Worm (Caenorhabditis elegans) whole organism, midembryonic: ENCODE data around the gene srw-61.

ENCODE experiments used
- T22C8.4 ChIP-seq: fragments of 200-800 bp; sonication (Bioruptor generic); IDR thresholded peaks from 2 replicates; pipeline ENCODE4 v1.3.6; 2022; ENCODE audit warnings: missing genetic modification characterization, missing compliant biosample characterization
- cog-1 ChIP-seq: sonication (generic microtip); optimal IDR thresholded peaks from 2 replicates; lab custom pipeline; 2016; ENCODE audit warnings: missing genetic modification characterization, missing compliant biosample characterization
- flt-1 ChIP-seq: fragments of 200-800 bp; sonication (Bioruptor generic); IDR thresholded peaks from 2 replicates; pipeline ENCODE4 v1.3.6; 2022; ENCODE audit warnings: missing genetic modification characterization, missing compliant biosample characterization
- klf-2 ChIP-seq: fragments of 200-800 bp; sonication (Bioruptor generic); conservative IDR thresholded peaks from 2 replicates; pipeline ENCODE4 v1.3.6; 2022; ENCODE audit warnings: missing genetic modification reagents, missing genetic modification characterization, missing compliant biosample characterization
- med-1 ChIP-seq: sonication (generic microtip); optimal IDR thresholded peaks from 2 replicates; lab custom pipeline; 2017; ENCODE audit warnings: missing genetic modification characterization, mild to moderate bottlenecking, missing compliant biosample characterization, antibody characterized with exemption, missing genetic modification reagents; ENCODE audit not compliant: insufficient read depth
- ref-1 ChIP-seq: fragments of 200-800 bp; sonication (Bioruptor generic); conservative IDR thresholded peaks from 2 replicates; pipeline ENCODE4 v1.3.6; 2022; ENCODE audit warnings: missing genetic modification reagents, missing genetic modification characterization, missing compliant biosample characterization
- tab-1 ChIP-seq: fragments of 200-800 bp; sonication (Bioruptor generic); IDR thresholded peaks from 2 replicates; pipeline ENCODE4 v1.3.6; 2022; ENCODE audit warnings: missing genetic modification characterization, missing compliant biosample characterization
- ztf-29 ChIP-seq: fragments of 200-800 bp; sonication (Bioruptor generic); IDR thresholded peaks from 2 replicates; pipeline ENCODE4 v1.3.6; 2022; ENCODE audit warnings: missing genetic modification reagents, missing genetic modification characterization, missing compliant biosample characterization

DNA sequence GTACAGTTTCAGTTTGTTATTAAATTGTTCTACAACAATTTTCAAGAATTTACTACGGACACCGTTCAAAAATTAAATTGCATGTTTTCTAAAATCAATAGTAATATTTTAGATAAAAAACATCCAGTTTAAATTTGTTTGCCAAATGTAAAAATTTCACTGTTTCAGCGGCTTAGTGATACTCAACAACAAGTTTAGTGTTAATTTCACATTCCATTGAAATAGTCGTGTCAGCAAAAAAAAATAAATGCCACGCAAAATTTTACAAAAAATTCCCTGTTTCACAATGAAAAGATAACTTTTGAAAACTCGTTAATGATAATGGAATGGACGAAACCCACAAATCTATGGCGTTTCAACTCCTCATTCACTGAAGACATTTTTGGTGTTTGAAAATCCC, 22.3 kb downstream of the srw-61 start:
- TF ChIP-seq cog-1 (tag; lab: Kevin White, UChicago), result no peak
- no peak for TF ChIP-seq flt-1
- no peak for TF ChIP-seq klf-2 (GFP tag; lab: Robert Waterston, UW)
- no peak for TF ChIP-seq ztf-29 (GFP tag; lab: Robert Waterston, UW)
- TF ChIP-seq T22C8.4 (GFP tag; lab: Robert Waterston, UW), result no peak
- TF ChIP-seq tab-1 (GFP tag; lab: Robert Waterston, UW), result no peak
- no peak for TF ChIP-seq med-1 (GFP tag; lab: Kevin White, UChicago)
- no peak for TF ChIP-seq ref-1 (GFP tag; lab: Robert Waterston, UW)
